Worm (Caenorhabditis elegans) whole organism, late embryonic: ENCODE measurements around the gene cyp-33C1.

Experiments used
- F13H6.1 ChIP-seq: sonication (generic microtip); optimal IDR thresholded peaks from 2 replicates; lab custom pipeline; 2016; ENCODE audit warnings: missing genetic modification characterization, missing compliant biosample characterization
- K02D7.2 ChIP-seq: sonication (generic microtip); optimal IDR thresholded peaks from 2 replicates; lab custom pipeline; 2017; ENCODE audit warnings: mild to moderate bottlenecking, missing genetic modification characterization, missing compliant biosample characterization
- K09A11.1 ChIP-seq: sonication (generic microtip); optimal IDR thresholded peaks from 2 replicates; lab custom pipeline; 2017; ENCODE audit warnings: antibody characterized with exemption, mild to moderate bottlenecking, missing genetic modification characterization, missing compliant biosample characterization; ENCODE audit not compliant: insufficient read depth
- ahr-1 ChIP-seq: sonication (generic microtip); optimal IDR thresholded peaks from 2 replicates; lab custom pipeline; 2016; ENCODE audit warnings: missing genetic modification characterization, missing compliant biosample characterization
- ama-1 ChIP-seq: fragments of 150-350 bp; optimal IDR thresholded peaks from 2 replicates; lab custom pipeline; 2014
- ceh-18 ChIP-seq: sonication (generic microtip); optimal IDR thresholded peaks from 2 replicates; lab custom pipeline; 2016; ENCODE audit warnings: missing genetic modification characterization, missing compliant biosample characterization
- ceh-19 ChIP-seq: fragments of 200-800 bp; sonication (Bioruptor generic); optimal IDR thresholded peaks from 2 replicates; lab custom pipeline; 2018; ENCODE audit warnings: mild to moderate bottlenecking, missing genetic modification characterization, missing compliant biosample characterization
- ceh-30 ChIP-seq: fragments of 150-350 bp; optimal IDR thresholded peaks from 2 replicates; lab custom pipeline; 2014; ENCODE audit warnings: missing biosample characterization, missing genetic modification characterization
- ceh-34 ChIP-seq: sonication (generic microtip); optimal IDR thresholded peaks from 2 replicates; lab custom pipeline; 2016; ENCODE audit warnings: mild to moderate bottlenecking, missing genetic modification characterization, missing compliant biosample characterization
- ceh-45 ChIP-seq: fragments of 200-800 bp; sonication (Bioruptor generic); IDR thresholded peaks from 2 replicates; pipeline ENCODE4 v1.3.6; 2022; ENCODE audit warnings: missing genetic modification reagents, missing genetic modification characterization, missing compliant biosample characterization
- ceh-48 ChIP-seq: sonication (generic microtip); optimal IDR thresholded peaks from 2 replicates; lab custom pipeline; 2016; ENCODE audit warnings: missing genetic modification characterization, inconsistent platforms, missing compliant biosample characterization
- ceh-9 ChIP-seq: sonication (generic microtip); optimal IDR thresholded peaks from 2 replicates; lab custom pipeline; 2016; ENCODE audit warnings: mild to moderate bottlenecking, missing genetic modification characterization, inconsistent platforms, missing compliant biosample characterization
- dmd-4 ChIP-seq: sonication (generic microtip); optimal IDR thresholded peaks from 2 replicates; lab custom pipeline; 2016; ENCODE audit warnings: borderline replicate concordance, missing genetic modification characterization, missing compliant biosample characterization
- dve-1 ChIP-seq: sonication (generic microtip); optimal IDR thresholded peaks from 2 replicates; lab custom pipeline; 2017; ENCODE audit warnings: antibody characterized with exemption, mild to moderate bottlenecking, missing genetic modification characterization, missing compliant biosample characterization
- fax-1 ChIP-seq: sonication (generic microtip); optimal IDR thresholded peaks from 2 replicates; lab custom pipeline; 2016; ENCODE audit warnings: missing genotype, missing genetic modification characterization, missing compliant biosample characterization
- fkh-6 ChIP-seq: sonication (generic microtip); optimal IDR thresholded peaks from 2 replicates; lab custom pipeline; 2016; ENCODE audit warnings: missing genetic modification characterization, missing compliant biosample characterization
- gmeb-2 ChIP-seq: sonication (generic microtip); optimal IDR thresholded peaks from 2 replicates; lab custom pipeline; 2016; ENCODE audit warnings: missing genetic modification characterization, inconsistent platforms, missing compliant biosample characterization
- hlh-13 ChIP-seq: fragments of 200-800 bp; sonication (Bioruptor generic); optimal IDR thresholded peaks from 2 replicates; lab custom pipeline; 2018; ENCODE audit warnings: mild to moderate bottlenecking, missing genetic modification characterization, missing compliant biosample characterization
- hlh-30 ChIP-seq: sonication (generic microtip); optimal IDR thresholded peaks from 2 replicates; lab custom pipeline; 2017; ENCODE audit warnings: antibody characterized with exemption, missing genetic modification characterization, missing compliant biosample characterization; ENCODE audit not compliant: insufficient read depth
- lim-6 ChIP-seq: sonication (generic microtip); optimal IDR thresholded peaks from 2 replicates; lab custom pipeline; 2016; ENCODE audit warnings: missing genetic modification characterization, missing compliant biosample characterization
- madf-2 ChIP-seq: sonication (generic microtip); optimal IDR thresholded peaks from 2 replicates; lab custom pipeline; 2017; ENCODE audit warnings: missing genetic modification characterization, missing compliant biosample characterization
- mec-3 ChIP-seq: sonication (generic microtip); optimal IDR thresholded peaks from 2 replicates; lab custom pipeline; 2016; ENCODE audit warnings: borderline replicate concordance, missing genetic modification characterization, missing compliant biosample characterization
- nfya-1 ChIP-seq: sonication (generic microtip); optimal IDR thresholded peaks from 2 replicates; lab custom pipeline; 2017; ENCODE audit warnings: missing genetic modification characterization, mild to moderate bottlenecking, missing compliant biosample characterization, antibody characterized with exemption, moderate library complexity
- odd-2 ChIP-seq: sonication (generic microtip); optimal IDR thresholded peaks from 2 replicates; lab custom pipeline; 2017; ENCODE audit warnings: antibody characterized with exemption, mild to moderate bottlenecking, missing genetic modification characterization, missing compliant biosample characterization
- pat-9 ChIP-seq: fragments of 200-800 bp; sonication (Bioruptor generic); optimal IDR thresholded peaks from 2 replicates; lab custom pipeline; 2018; ENCODE audit warnings: mild to moderate bottlenecking, missing genetic modification characterization, moderate library complexity, missing compliant biosample characterization
- pax-1 ChIP-seq: fragments of 150-350 bp; optimal IDR thresholded peaks from 2 replicates; lab custom pipeline; 2014; ENCODE audit warnings: missing biosample characterization, missing genetic modification characterization
- pha-2 ChIP-seq: sonication (generic microtip); optimal IDR thresholded peaks from 2 replicates; lab custom pipeline; 2017; ENCODE audit warnings: mild to moderate bottlenecking, missing genetic modification characterization, missing compliant biosample characterization
- pha-4 ChIP-seq: fragments of 150-350 bp; optimal IDR thresholded peaks from 2 replicates; lab custom pipeline; 2018; ENCODE audit warnings: missing biosample characterization, missing genetic modification reagents, missing genetic modification characterization
- pros-1 ChIP-seq: fragments of 150-350 bp; optimal IDR thresholded peaks from 2 replicates; lab custom pipeline; 2014; ENCODE audit warnings: missing biosample characterization, missing genetic modification reagents, missing genetic modification characterization
- ref-2 ChIP-seq: sonication (generic microtip); optimal IDR thresholded peaks from 2 replicates; lab custom pipeline; 2016; ENCODE audit warnings: missing genetic modification characterization, missing compliant biosample characterization
- rnt-1 ChIP-seq: sonication (generic microtip); optimal IDR thresholded peaks from 2 replicates; lab custom pipeline; 2016; ENCODE audit warnings: missing genetic modification characterization, missing compliant biosample characterization
- sdc-2 ChIP-seq: sonication (generic microtip); optimal IDR thresholded peaks from 2 replicates; lab custom pipeline; 2016; ENCODE audit warnings: missing genotype, missing genetic modification characterization, missing compliant biosample characterization
- sox-4 ChIP-seq: sonication (generic microtip); optimal IDR thresholded peaks from 2 replicates; lab custom pipeline; 2017; ENCODE audit warnings: mild to moderate bottlenecking, missing genetic modification characterization, inconsistent platforms, missing compliant biosample characterization
- tbx-2 ChIP-seq: sonication (generic microtip); optimal IDR thresholded peaks from 2 replicates; lab custom pipeline; 2016; ENCODE audit warnings: missing genetic modification characterization, missing compliant biosample characterization
- tbx-7 ChIP-seq: sonication (generic microtip); optimal IDR thresholded peaks from 2 replicates; lab custom pipeline; 2016; ENCODE audit warnings: missing genotype, missing genetic modification characterization, missing compliant biosample characterization
- unc-3 ChIP-seq, 2 experiments: fragments of 200-800 bp in 1 of 2; sonication (Bioruptor generic) in 1 of 2; sonication (generic microtip) in 1 of 2; conservative IDR thresholded peaks in 1 of 2; optimal IDR thresholded peaks in 1 of 2; 2 replicates each; pipeline versions ENCODE4 v1.3.6 to Lab custom; 2016 to 2022; ENCODE audit warnings: missing compliant biosample characterization in 2 of 2, missing genetic modification characterization in 2 of 2, missing genetic modification reagents in 1 of 2
- unc-55 ChIP-seq: sonication (generic microtip); optimal IDR thresholded peaks from 2 replicates; lab custom pipeline; 2017; ENCODE audit warnings: missing biosample characterization, missing genetic modification reagents, missing genetic modification characterization
- unc-86 ChIP-seq: sonication (generic microtip); optimal IDR thresholded peaks from 2 replicates; lab custom pipeline; 2016; ENCODE audit warnings: missing genetic modification characterization, missing compliant biosample characterization

Gene cyp-33C1

DNA sequence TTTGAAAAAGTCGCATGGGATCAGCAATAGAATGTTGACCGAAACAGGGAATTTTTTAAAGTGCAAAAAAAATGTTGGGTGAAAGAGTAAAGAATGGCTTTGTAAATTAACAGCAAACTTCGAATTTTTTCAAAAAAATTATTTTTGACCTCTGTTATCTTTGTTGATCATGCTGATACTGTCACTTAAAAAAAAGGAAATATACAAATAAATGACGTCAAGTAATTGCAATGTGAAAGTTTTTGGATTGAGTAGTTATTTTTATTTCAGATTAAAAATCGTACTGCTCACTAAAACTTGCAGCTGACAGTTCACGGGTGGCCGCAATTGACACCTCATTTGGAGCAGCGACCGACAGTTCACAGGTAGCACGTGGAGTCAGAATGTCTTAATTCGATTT lies 28.4 kb upstream of the cyp-33C1 start, which contains the start of gene C45H4.13:
C45H4.13 (minus strand) TSS at position 101 of the 400 bp plus-strand sequence.
- TF ChIP-seq fax-1, result no peak
- TF ChIP-seq lim-6, result no peak

DNA sequence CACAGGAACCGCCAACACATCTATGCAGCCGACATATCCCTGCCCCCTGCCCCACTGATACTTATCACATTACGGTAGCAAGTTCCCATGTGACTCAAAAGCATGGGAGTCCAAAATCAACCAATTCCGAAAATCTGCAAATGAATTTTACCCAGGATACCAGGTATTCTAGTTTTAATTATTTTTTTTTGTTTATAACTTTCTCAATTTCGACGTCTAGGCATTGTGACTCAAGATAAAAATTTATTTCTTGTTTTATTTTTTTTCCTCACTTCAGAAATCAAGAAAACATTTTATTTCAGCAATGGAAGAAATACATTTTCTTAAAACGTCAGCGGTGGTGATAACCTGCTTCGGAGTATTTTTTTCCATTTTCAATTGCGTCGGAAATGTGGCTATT lies 27.9 kb upstream of the cyp-33C1 start, which contains the start of gene srbc-24:
srbc-24 (plus strand) TSS at position 301 of the 400 bp plus-strand sequence.
- TF ChIP-seq ceh-19 (GFP tag; lab: Kevin White, UChicago), result no peak
- TF ChIP-seq K02D7.2, result no peak
- TF ChIP-seq ahr-1, result no peak
- TF ChIP-seq gmeb-2 (tag; lab: Kevin White, UChicago), result no peak
- TF ChIP-seq ceh-18 (tag; lab: Kevin White, UChicago), result no peak
- TF ChIP-seq madf-2 (tag; lab: Kevin White, UChicago), result no peak
- TF ChIP-seq sox-4 (tag; lab: Kevin White, UChicago), result no peak
- no peak for TF ChIP-seq pax-1 (tag; lab: Kevin White, UChicago)
- TF ChIP-seq sdc-2 (tag; lab: Kevin White, UChicago), result no peak
- TF ChIP-seq ceh-9 (tag; lab: Kevin White, UChicago), result no peak
- TF ChIP-seq tbx-7 (tag; lab: Kevin White, UChicago), result no peak
- no peak for TF ChIP-seq ama-1 (lab: Kevin White, UChicago)
- TF ChIP-seq unc-3 (GFP tag; conservative IDR thresholded peaks at IDR 0.05; lab: Robert Waterston, UW), result no peak
- no peak for TF ChIP-seq unc-3 (tag; optimal IDR thresholded peaks at IDR 0.05; lab: Kevin White, UChicago)
- no peak for TF ChIP-seq fkh-6 (tag; lab: Kevin White, UChicago)
- no peak for TF ChIP-seq hlh-30
- TF ChIP-seq K09A11.1, result no peak
- no peak for TF ChIP-seq hlh-13 (GFP tag; lab: Kevin White, UChicago)
- TF ChIP-seq pha-4 (tag; lab: Kevin White, UChicago), result no peak
- no peak for TF ChIP-seq rnt-1 (tag; lab: Kevin White, UChicago)

DNA sequence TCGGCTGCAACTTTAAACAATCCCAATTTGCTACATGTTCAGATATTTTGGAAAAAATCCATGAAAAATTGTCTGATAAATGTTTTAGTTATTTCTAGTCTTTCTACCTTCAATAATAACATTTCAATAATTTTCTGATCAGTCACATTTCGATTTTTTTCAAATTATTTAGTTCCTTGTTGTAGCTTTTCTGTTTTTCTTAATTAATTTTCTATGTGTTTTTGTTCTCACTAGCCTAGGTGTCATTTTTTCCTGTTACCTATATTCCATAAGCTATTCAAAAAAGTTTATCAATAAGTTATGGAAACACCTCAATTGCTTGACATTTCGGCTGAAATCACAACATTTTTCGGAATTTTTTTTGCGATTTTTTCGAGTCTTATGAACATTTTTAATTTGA lies 26.0 kb upstream of the cyp-33C1 start, which contains the start of gene srbc-23:
srbc-23 (plus strand) TSS at position 301 of the 400 bp plus-strand sequence.
- no peak for TF ChIP-seq mec-3 (tag; lab: Kevin White, UChicago)
- no peak for TF ChIP-seq pros-1 (tag; lab: Kevin White, UChicago)
- TF ChIP-seq ceh-34 (tag; lab: Kevin White, UChicago), result no peak
- TF ChIP-seq unc-86 (tag; lab: Kevin White, UChicago), result no peak

DNA sequence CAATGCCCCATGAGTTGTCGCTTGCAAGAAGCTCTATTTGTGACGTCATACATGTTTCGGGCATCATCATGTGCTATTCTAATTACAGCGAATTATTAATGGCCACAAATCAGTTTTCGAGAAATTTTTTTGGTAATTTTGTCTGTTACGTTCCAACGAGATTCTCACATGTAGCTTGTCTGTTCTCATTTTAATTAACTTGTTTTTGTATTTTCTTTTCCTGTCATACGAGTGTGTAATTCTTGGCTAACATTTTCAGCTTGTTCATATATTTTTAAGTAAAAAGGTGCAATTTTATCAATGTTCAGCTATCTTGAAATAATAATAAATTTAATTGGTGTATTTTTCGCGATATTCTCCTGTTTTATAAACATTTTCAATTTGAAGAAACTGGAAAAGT lies 24.1 kb upstream of the cyp-33C1 start, which contains the start of gene srbc-21:
srbc-21 (plus strand) TSS at position 301 of the 400 bp plus-strand sequence.
- TF ChIP-seq tbx-2 (tag; lab: Kevin White, UChicago), result no peak
- no peak for TF ChIP-seq F13H6.1
- TF ChIP-seq ceh-48 (tag; lab: Kevin White, UChicago), result no peak
- TF ChIP-seq ref-2, result no peak
- no peak for TF ChIP-seq nfya-1 (tag; lab: Kevin White, UChicago)
- TF ChIP-seq pha-2 (tag; lab: Kevin White, UChicago), result no peak
- TF ChIP-seq hlh-13 (GFP tag; lab: Kevin White, UChicago), result no peak
- TF ChIP-seq odd-2, result no peak
- no peak for TF ChIP-seq pha-4 (tag; lab: Kevin White, UChicago)
- no peak for TF ChIP-seq unc-86 (tag; lab: Kevin White, UChicago)
- no peak for TF ChIP-seq gmeb-2 (tag; lab: Kevin White, UChicago)
- no peak for TF ChIP-seq dve-1 (tag; lab: Kevin White, UChicago)
- TF ChIP-seq ama-1 (lab: Kevin White, UChicago), result no peak
- no peak for TF ChIP-seq fkh-6 (tag; lab: Kevin White, UChicago)
- no peak for TF ChIP-seq ceh-30 (tag; lab: Kevin White, UChicago)
- no peak for TF ChIP-seq ceh-45
- TF ChIP-seq pat-9 (tag; lab: Kevin White, UChicago), result no peak
- no peak for TF ChIP-seq dmd-4 (tag; lab: Kevin White, UChicago)
- no peak for TF ChIP-seq pros-1 (tag; lab: Kevin White, UChicago)
- TF ChIP-seq unc-55, result no peak
